Fruit fly (Drosophila melanogaster) whole organism, embryonic: Measurements from ENCODE around the gene CG18542.

ENCODE experiments used
- Adf1 ChIP-seq: fragments of 200-800 bp; sonication (Bioruptor generic); IDR thresholded peaks from 2 replicates; pipeline ENCODE4 v1.3.6; 2022; ENCODE audit warnings: missing biosample characterization, missing genetic modification characterization
- Asciz ChIP-seq: fragments of 200-800 bp; sonication (Bioruptor generic); optimal IDR thresholded peaks from 2 replicates; lab custom pipeline; 2017; ENCODE audit warnings: missing biosample characterization, mild to moderate bottlenecking, missing genetic modification characterization, missing genetic modification reagents
- C15 ChIP-seq: fragments of 200-800 bp; sonication (Bioruptor generic); IDR thresholded peaks from 3 replicates; pipeline ENCODE4 v1.3.6; 2022; ENCODE audit warnings: missing biosample characterization, missing genetic modification characterization
- CG10654 ChIP-seq: fragments of 200-800 bp; sonication (Bioruptor generic); optimal IDR thresholded peaks from 2 replicates; lab custom pipeline; 2016; ENCODE audit warnings: missing biosample characterization, missing genetic modification characterization
- CG12071 ChIP-seq: fragments of 200-800 bp; sonication (Bioruptor generic); optimal IDR thresholded peaks from 3 replicates; lab custom pipeline; 2018; ENCODE audit warnings: missing biosample characterization, mild to moderate bottlenecking, missing genetic modification characterization
- CG14014 ChIP-seq: fragments of 200-800 bp; sonication (Bioruptor generic); IDR thresholded peaks from 2 replicates; pipeline ENCODE4 v1.3.6; 2022; ENCODE audit warnings: missing biosample characterization, missing genetic modification characterization
- CG14050 ChIP-seq: fragments of 200-800 bp; sonication (Bioruptor generic); IDR thresholded peaks from 3 replicates; pipeline ENCODE4 v1.3.6; 2022; ENCODE audit warnings: missing biosample characterization, missing genetic modification characterization
- CG18011 ChIP-seq: fragments of 200-800 bp; sonication (Bioruptor generic); optimal IDR thresholded peaks from 2 replicates; lab custom pipeline; 2017; ENCODE audit warnings: missing biosample characterization, missing genetic modification characterization, mild to moderate bottlenecking, moderate library complexity, missing genotype
- CG18476 ChIP-seq: fragments of 200-800 bp; sonication (Bioruptor generic); optimal IDR thresholded peaks from 2 replicates; lab custom pipeline; 2016; ENCODE audit warnings: missing biosample characterization, mild to moderate bottlenecking, missing genetic modification characterization
- CG18619 ChIP-seq: fragments of 200-800 bp; sonication (Bioruptor generic); optimal IDR thresholded peaks from 3 replicates; lab custom pipeline; 2017; ENCODE audit warnings: missing biosample characterization, mild to moderate bottlenecking, missing genetic modification characterization
- CG2129 ChIP-seq: fragments of 200-800 bp; sonication (Bioruptor generic); IDR thresholded peaks from 2 replicates; pipeline ENCODE4 v1.3.6; 2022; ENCODE audit warnings: missing biosample characterization, missing genetic modification characterization; ENCODE audit not compliant: partially characterized antibody
- CG2202 ChIP-seq: fragments of 200-800 bp; sonication (Bioruptor generic); optimal IDR thresholded peaks from 2 replicates; lab custom pipeline; 2018; ENCODE audit warnings: missing biosample characterization, mild to moderate bottlenecking, missing genetic modification characterization
- CG30403 ChIP-seq: fragments of 200-800 bp; sonication (Bioruptor generic); optimal IDR thresholded peaks from 3 replicates; lab custom pipeline; 2016; ENCODE audit warnings: missing biosample characterization, missing genetic modification characterization
- CG3726 ChIP-seq: fragments of 200-800 bp; sonication (Bioruptor generic); IDR thresholded peaks from 3 replicates; pipeline ENCODE4, ENCODE4 v1.3.6; 2022; ENCODE audit warnings: missing biosample characterization, missing genetic modification characterization
- CG3847 ChIP-seq: fragments of 200-800 bp; sonication (Bioruptor generic); IDR thresholded peaks from 2 replicates; pipeline ENCODE4 v1.3.6; 2022; ENCODE audit warnings: missing biosample characterization, missing genetic modification characterization
- CG4730 ChIP-seq: fragments of 200-800 bp; sonication (Bioruptor generic); IDR thresholded peaks from 2 replicates; pipeline ENCODE4 v1.3.6; 2022; ENCODE audit warnings: missing biosample characterization, missing genetic modification characterization
- CG6254 ChIP-seq: fragments of 200-800 bp; sonication (Bioruptor generic); optimal IDR thresholded peaks from 3 replicates; lab custom pipeline; 2017; ENCODE audit warnings: mild to moderate bottlenecking, missing biosample characterization, missing genetic modification reagents, missing genetic modification characterization
- CG6272 ChIP-seq: fragments of 200-800 bp; sonication (Bioruptor generic); IDR thresholded peaks from 2 replicates; pipeline ENCODE4 v1.3.6; 2022; ENCODE audit warnings: missing biosample characterization, missing genetic modification characterization
- CG6765 ChIP-seq: fragments of 200-800 bp; sonication (Bioruptor generic); optimal IDR thresholded peaks from 3 replicates; lab custom pipeline; 2017; ENCODE audit warnings: missing biosample characterization, mild to moderate bottlenecking, missing genetic modification characterization
- CG7786 ChIP-seq: fragments of 200-800 bp; sonication (Bioruptor generic); optimal IDR thresholded peaks from 2 replicates; lab custom pipeline; 2016; ENCODE audit warnings: missing biosample characterization, missing genetic modification characterization
- CG7987 ChIP-seq: fragments of 200-800 bp; sonication (Bioruptor generic); optimal IDR thresholded peaks from 2 replicates; lab custom pipeline; 2018; ENCODE audit warnings: missing biosample characterization, mild to moderate bottlenecking, missing genetic modification characterization, moderate library complexity
- CG8924 ChIP-seq: fragments of 200-800 bp; optimal IDR thresholded peaks from 3 replicates; lab custom pipeline; 2019; ENCODE audit warnings: missing biosample characterization, mild to moderate bottlenecking, missing genetic modification characterization, moderate library complexity
- CG9215 ChIP-seq: fragments of 200-800 bp; sonication (Bioruptor generic); IDR thresholded peaks from 2 replicates; pipeline ENCODE4 v1.3.6; 2022; ENCODE audit warnings: missing biosample characterization, missing genetic modification characterization
- Ets97D ChIP-seq: fragments of 200-800 bp; sonication (Bioruptor generic); optimal IDR thresholded peaks from 3 replicates; lab custom pipeline; 2016; ENCODE audit warnings: missing biosample characterization, missing genetic modification characterization
- Fer3 ChIP-seq: fragments of 200-800 bp; sonication (Bioruptor generic); optimal IDR thresholded peaks from 2 replicates; lab custom pipeline; 2018; ENCODE audit warnings: missing biosample characterization, mild to moderate bottlenecking, missing genetic modification characterization, moderate library complexity
- H15 ChIP-seq: fragments of 200-800 bp; sonication (Bioruptor generic); IDR thresholded peaks from 3 replicates; pipeline ENCODE4 v1.3.6; 2022; ENCODE audit warnings: missing biosample characterization, missing genetic modification characterization
- HLH54F ChIP-seq: fragments of 200-800 bp; sonication (Bioruptor generic); optimal IDR thresholded peaks from 3 replicates; lab custom pipeline; 2016; ENCODE audit warnings: missing biosample characterization, missing genetic modification characterization
- Lhr ChIP-seq: fragments of 200-800 bp; sonication (Bioruptor generic); optimal IDR thresholded peaks from 3 replicates; lab custom pipeline; 2017; ENCODE audit warnings: mild to moderate bottlenecking, missing biosample characterization, missing genetic modification reagents, missing genetic modification characterization
- MBD-R2 ChIP-seq: fragments of 200-800 bp; sonication (Bioruptor generic); IDR thresholded peaks from 2 replicates; pipeline ENCODE4 v1.3.6; 2022; ENCODE audit warnings: missing biosample characterization, missing genetic modification characterization
- Med ChIP-seq: fragments of 200-800 bp; sonication (Bioruptor generic); peaks from one replicate; lab custom pipeline; 2016; ENCODE audit warnings: missing biosample characterization, missing genetic modification characterization, mild to moderate bottlenecking, inconsistent platforms, moderate library complexity
- Stat92E ChIP-seq, 3 experiments: fragments of >200 bp in 2 of 3; fragments of 200-800 bp in 1 of 3; sonication (Bioruptor generic) in 1 of 3; optimal IDR thresholded peaks; 2 replicates each; lab custom pipeline; 2017 to 2019; ENCODE audit warnings: missing biosample characterization in 3 of 3, missing genetic modification characterization in 3 of 3, mild to moderate bottlenecking in 1 of 3, moderate library complexity in 1 of 3
- Xrp1 ChIP-seq: fragments of 200-800 bp; sonication (Bioruptor generic); IDR thresholded peaks from 2 replicates; pipeline ENCODE4 v1.3.6; 2022; ENCODE audit warnings: missing biosample characterization, missing genetic modification characterization
- ap ChIP-seq: fragments of 200-800 bp; sonication (Bioruptor generic); IDR thresholded peaks from 2 replicates; pipeline ENCODE4 v1.3.6; 2022; ENCODE audit warnings: missing biosample characterization, missing genetic modification characterization
- ash1 ChIP-seq: fragments of 200-800 bp; sonication (Bioruptor generic); optimal IDR thresholded peaks from 2 replicates; lab custom pipeline; 2018; ENCODE audit warnings: missing biosample characterization, mild to moderate bottlenecking, missing genetic modification characterization
- bigmax ChIP-seq: fragments of 200-800 bp; sonication (Bioruptor generic); optimal IDR thresholded peaks from 2 replicates; lab custom pipeline; 2018; ENCODE audit warnings: missing biosample characterization, mild to moderate bottlenecking, missing genetic modification characterization
- chm ChIP-seq: fragments of 200-800 bp; sonication (Bioruptor generic); IDR thresholded peaks from 2 replicates; pipeline ENCODE4 v1.3.6; 2022; ENCODE audit warnings: missing biosample characterization, missing genetic modification characterization
- croc ChIP-seq: fragments of 200-800 bp; sonication (Bioruptor generic); conservative IDR thresholded peaks from 3 replicates; pipeline ENCODE4 v1.3.6; 2022; ENCODE audit warnings: missing biosample characterization, missing genetic modification characterization
- dm ChIP-seq: fragments of 200-800 bp; sonication (Bioruptor generic); optimal IDR thresholded peaks from 3 replicates; lab custom pipeline; 2016; ENCODE audit warnings: missing biosample characterization, missing genetic modification characterization
- dmrt11E ChIP-seq: fragments of 200-800 bp; sonication (Bioruptor generic); optimal IDR thresholded peaks from 3 replicates; lab custom pipeline; 2018; ENCODE audit warnings: missing biosample characterization, mild to moderate bottlenecking, missing genetic modification characterization, moderate library complexity
- fd96Cb ChIP-seq: fragments of 200-800 bp; sonication (Bioruptor generic); optimal IDR thresholded peaks from 2 replicates; lab custom pipeline; 2018; ENCODE audit warnings: missing biosample characterization, mild to moderate bottlenecking, missing genetic modification characterization, moderate library complexity
- inv ChIP-seq: fragments of 200-800 bp; sonication (Bioruptor generic); IDR thresholded peaks from 2 replicates; pipeline ENCODE4 v1.3.6; 2022; ENCODE audit warnings: missing biosample characterization, missing genetic modification characterization; ENCODE audit not compliant: partially characterized antibody
- kay ChIP-seq: fragments of 200-800 bp; sonication (Bioruptor generic); optimal IDR thresholded peaks from 2 replicates; lab custom pipeline; 2016; ENCODE audit warnings: missing biosample characterization, missing genetic modification characterization
- nom ChIP-seq: fragments of 200-800 bp; sonication (Bioruptor generic); optimal IDR thresholded peaks from 2 replicates; lab custom pipeline; 2017; ENCODE audit warnings: missing biosample characterization, missing genetic modification characterization, mild to moderate bottlenecking, moderate library complexity, missing genetic modification reagents
- pho ChIP-seq: fragments of 200-800 bp; sonication (Bioruptor generic); optimal IDR thresholded peaks from 2 replicates; lab custom pipeline; 2016; ENCODE audit warnings: missing biosample characterization, missing genetic modification characterization
- salm ChIP-seq: fragments of 200-800 bp; sonication (Bioruptor generic); optimal IDR thresholded peaks from 2 replicates; lab custom pipeline; 2018; ENCODE audit warnings: missing biosample characterization, mild to moderate bottlenecking, missing genetic modification characterization
- schlank ChIP-seq: fragments of 200-800 bp; sonication (Bioruptor generic); optimal IDR thresholded peaks from 2 replicates; lab custom pipeline; 2018; ENCODE audit warnings: missing biosample characterization, mild to moderate bottlenecking, missing genetic modification characterization
- sens ChIP-seq: fragments of 200-800 bp; sonication (Bioruptor generic); peaks from one replicate; lab custom pipeline; 2016; ENCODE audit warnings: missing biosample characterization, missing genetic modification characterization
- shn ChIP-seq: fragments of 200-800 bp; sonication (Bioruptor generic); optimal IDR thresholded peaks from 3 replicates; lab custom pipeline; 2016; ENCODE audit warnings: missing biosample characterization, missing genetic modification characterization
- stc ChIP-seq: fragments of 200-800 bp; sonication (Bioruptor generic); IDR thresholded peaks from 2 replicates; pipeline ENCODE4 v1.3.6; 2022; ENCODE audit warnings: missing biosample characterization, missing genetic modification characterization
- trh ChIP-seq: fragments of 200-800 bp; sonication (Bioruptor generic); optimal IDR thresholded peaks from 2 replicates; lab custom pipeline; 2016; ENCODE audit warnings: missing biosample characterization, missing genetic modification characterization
- ttk ChIP-seq: fragments of 200-800 bp; sonication (Bioruptor generic); IDR thresholded peaks from 2 replicates; pipeline ENCODE4 v2.1.2; 2022; ENCODE audit warnings: missing biosample characterization, missing genetic modification characterization
- vfl ChIP-seq: fragments of 200-800 bp; sonication (Bioruptor generic); optimal IDR thresholded peaks from 2 replicates; lab custom pipeline; 2016; ENCODE audit warnings: missing biosample characterization, missing genetic modification characterization

Gene CG18542

dm6 chr3R:9701148-9701703, 15.7 kb downstream of the CG18542 start (continued):
- TF ChIP-seq Fer3 (tag; lab: Kevin White, UChicago) (peak; percentile 39), CG2129 (GFP tag; lab: Robert Waterston, UW) (no peak), MBD-R2 (GFP tag; lab: Robert Waterston, UW) (no peak), CG9215 (GFP tag; lab: Robert Waterston, UW) (no peak), vfl (GFP tag; lab: Kevin White, UChicago) (no peak), Med (GFP tag; lab: Kevin White, UChicago) (peak; percentile 80), CG7786 (GFP tag; lab: Kevin White, UChicago) (peak; percentile 16), CG4730 (no peak), nom (GFP tag; lab: Kevin White, UChicago) (no peak), CG3847 (no peak), dmrt11E (no peak), fd96Cb (tag; lab: Kevin White, UChicago) (no peak), H15 (GFP tag; lab: Robert Waterston, UW) (no peak), C15 (no peak), CG8924 (tag; lab: Kevin White, UChicago) (no peak), CG7987 (GFP tag; lab: Kevin White, UChicago) (peak; percentile 0), CG18476 (GFP tag; lab: Kevin White, UChicago) (no peak), CG18011 (GFP tag; lab: Kevin White, UChicago) (no peak), CG14014 (GFP tag; lab: Robert Waterston, UW) (no peak), trh (no peak), ttk (GFP tag; lab: Robert Waterston, UW) (no peak), chm (GFP tag; lab: Robert Waterston, UW) (no peak), CG6765 (GFP tag; lab: Kevin White, UChicago) (peak; percentile 48), Ets97D (GFP tag; lab: Kevin White, UChicago) (no peak), Xrp1 (GFP tag; lab: Robert Waterston, UW) (no peak), CG6272 (no peak), CG30403 (GFP tag; lab: Kevin White, UChicago) (no peak), CG6254 (GFP tag; lab: Kevin White, UChicago) (no peak), Asciz (GFP tag; lab: Kevin White, UChicago) (peak; percentile 58), sens (peak; percentile 14), ap (GFP tag; lab: Robert Waterston, UW) (no peak), salm (tag; lab: Kevin White, UChicago) (no peak), CG3726 (GFP tag; lab: Robert Waterston, UW) (no peak), CG12071 (GFP tag; lab: Kevin White, UChicago) (peak; percentile 63), Lhr (GFP tag; lab: Kevin White, UChicago) (no peak), CG2202 (tag; lab: Kevin White, UChicago) (no peak), Stat92E (GFP tag; optimal IDR thresholded peaks at IDR 0.05; lab: Kevin White, UChicago) (no peak), shn (GFP tag; lab: Kevin White, UChicago) (peak; percentile 2), CG10654 (GFP tag; lab: Kevin White, UChicago) (no peak), ash1 (GFP tag; lab: Kevin White, UChicago) (no peak), bigmax (GFP tag; lab: Kevin White, UChicago) (no peak), dm (GFP tag; lab: Kevin White, UChicago) (no peak), kay (GFP tag; lab: Kevin White, UChicago) (peak; percentile 42), HLH54F (GFP tag; lab: Kevin White, UChicago) (no peak), stc (GFP tag; lab: Robert Waterston, UW) (no peak), CG14050 (GFP tag; lab: Robert Waterston, UW) (no peak), inv (GFP tag; lab: Robert Waterston, UW) (no peak), CG18619 (GFP tag; lab: Kevin White, UChicago) (no peak), croc (no peak), pho (peak; percentile 44), Adf1 (GFP tag; lab: Robert Waterston, UW) (no peak), schlank (peak; percentile 28)
